Worm (Caenorhabditis elegans): ENCODE measurements around the gene cdf-2.
A peak's percentile ranks its signal among the peaks of the same experiment; 100 is the strongest.

cdf-2 gene

DNA sequence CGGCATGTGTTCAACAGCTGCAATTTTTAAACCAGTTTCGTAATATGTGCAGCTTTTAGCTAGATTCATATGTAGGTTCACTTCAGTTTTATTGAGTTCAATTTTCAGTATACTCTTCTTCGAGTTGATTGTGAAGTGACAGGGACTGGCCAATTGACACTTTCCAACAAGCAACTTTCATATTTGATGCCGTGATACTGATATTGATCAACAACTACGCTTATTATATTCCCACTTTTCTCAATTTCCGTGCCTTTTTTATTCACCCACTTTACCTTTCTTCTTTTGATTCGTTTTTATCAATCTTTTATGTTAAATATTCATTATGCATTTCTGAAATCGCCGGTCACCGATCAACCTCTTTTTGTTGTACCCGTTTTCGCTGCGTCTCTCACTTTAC, 17.4 kb upstream of the cdf-2 start:
- TF ChIP-seq him-1 (tag; optimal IDR thresholded peaks at IDR 0.05): no peak
- TF ChIP-seq W03F9.2 (tag; optimal IDR thresholded peaks at IDR 0.05): no peak
- no peak for TF ChIP-seq dao-5 (tag; optimal IDR thresholded peaks at IDR 0.05)

DNA sequence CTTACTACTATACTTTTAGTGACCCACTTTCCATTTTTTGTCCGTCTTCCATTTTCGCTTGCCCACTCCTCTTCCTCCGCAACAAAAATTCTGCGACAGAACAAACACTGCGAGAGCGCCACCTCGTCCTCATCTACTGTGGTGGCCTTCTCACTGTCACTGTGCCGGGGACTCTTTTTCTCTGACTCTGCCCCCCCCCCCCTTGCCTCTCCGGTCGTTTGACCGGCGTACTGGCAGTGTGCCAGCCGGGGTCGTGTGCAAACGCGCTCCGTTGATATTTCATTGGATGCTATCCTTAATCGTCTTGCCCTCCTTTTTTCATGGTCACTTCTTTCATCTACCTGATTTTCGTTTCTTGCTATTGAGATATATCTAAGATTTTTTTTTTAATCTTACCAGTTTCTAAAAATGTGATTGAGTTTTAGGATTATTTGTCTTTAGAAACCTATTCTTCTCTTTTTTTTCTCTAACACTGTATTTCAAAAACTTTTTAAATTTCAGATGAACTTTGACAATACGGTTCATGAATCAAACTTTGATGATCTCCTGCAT, 13.8 kb upstream of the cdf-2 start, which contains the start of gene atf-6:
TSS of gene atf-6 (plus strand) at position 502 of the 552 bp plus-strand sequence.
- TF ChIP-seq him-1 (tag; optimal IDR thresholded peaks at IDR 0.05) (peak; percentile 57), W03F9.2 (tag; optimal IDR thresholded peaks at IDR 0.05) (no peak), dao-5 (tag; optimal IDR thresholded peaks at IDR 0.05) (peak; percentile 24)

DNA sequence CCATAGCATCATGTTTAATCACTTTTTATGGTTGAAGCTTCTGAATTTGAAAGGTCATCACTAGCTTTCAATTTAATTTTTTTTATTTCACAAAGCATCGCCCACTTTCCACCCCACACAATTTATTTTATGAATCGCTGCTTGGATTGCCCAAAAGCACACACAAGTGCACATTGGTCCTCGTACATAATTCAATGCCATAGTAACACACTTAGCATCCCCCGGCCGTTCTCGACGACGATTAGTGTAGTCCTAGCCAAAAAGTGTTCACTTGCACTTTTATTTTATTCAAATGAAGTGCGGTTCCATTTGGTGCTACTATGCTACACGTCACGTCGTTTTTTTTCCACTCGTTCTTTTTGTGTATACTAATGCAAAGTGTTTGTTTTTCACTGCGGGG, 12.3 kb upstream of the cdf-2 start:
- TF ChIP-seq W03F9.2 (tag; optimal IDR thresholded peaks at IDR 0.05) (no peak), him-1 (tag; optimal IDR thresholded peaks at IDR 0.05) (no peak)

DNA sequence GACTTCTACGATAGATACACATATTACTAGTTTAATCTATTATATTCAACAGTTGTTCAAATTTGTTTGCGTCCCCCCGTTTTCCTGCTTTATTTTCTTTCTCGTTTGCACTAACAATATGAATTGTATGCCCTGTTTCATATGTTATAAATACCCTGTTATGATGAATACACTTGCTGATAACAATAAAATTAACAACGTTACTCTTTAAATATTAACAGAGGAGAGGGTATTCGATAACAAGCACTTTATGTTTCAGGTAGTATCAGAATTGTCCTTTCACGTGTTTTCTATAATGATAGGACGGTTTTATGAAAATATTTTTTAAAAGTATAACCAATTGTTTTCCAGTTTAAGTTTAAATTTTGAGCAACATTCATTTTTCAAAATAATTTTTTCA, 11.7 kb upstream of the cdf-2 start:
- TF ChIP-seq dao-5 (tag; optimal IDR thresholded peaks at IDR 0.05) (no peak), him-1 (tag; optimal IDR thresholded peaks at IDR 0.05) (no peak), W03F9.2 (tag; optimal IDR thresholded peaks at IDR 0.05) (no peak)

DNA sequence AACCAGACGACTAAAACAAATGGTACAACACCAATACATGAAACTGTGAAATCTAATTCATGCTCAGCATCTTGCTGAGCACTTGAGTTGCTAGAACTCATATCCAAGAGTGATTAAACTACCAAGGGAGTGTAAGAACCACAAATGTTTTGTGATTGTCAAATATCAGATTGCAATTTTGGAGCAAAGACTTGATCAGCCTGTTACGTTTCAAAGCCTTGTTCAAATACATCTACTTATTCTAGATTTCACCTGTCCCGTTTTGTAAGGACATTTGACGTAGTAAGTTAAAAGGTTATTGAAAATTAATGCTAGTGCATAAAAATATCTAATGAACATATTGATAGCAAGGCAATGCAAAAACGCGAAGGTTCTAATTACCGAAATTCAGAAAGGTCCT, 10.6 kb upstream of the cdf-2 start, which contains the start of gene F45E6.1:
TSS of gene F45E6.1 (minus strand) at position 101 of the 400 bp plus-strand sequence.
- TF ChIP-seq him-1 (tag; optimal IDR thresholded peaks at IDR 0.05) (no peak), W03F9.2 (tag; optimal IDR thresholded peaks at IDR 0.05) (no peak), dao-5 (tag; optimal IDR thresholded peaks at IDR 0.05) (no peak)

DNA sequence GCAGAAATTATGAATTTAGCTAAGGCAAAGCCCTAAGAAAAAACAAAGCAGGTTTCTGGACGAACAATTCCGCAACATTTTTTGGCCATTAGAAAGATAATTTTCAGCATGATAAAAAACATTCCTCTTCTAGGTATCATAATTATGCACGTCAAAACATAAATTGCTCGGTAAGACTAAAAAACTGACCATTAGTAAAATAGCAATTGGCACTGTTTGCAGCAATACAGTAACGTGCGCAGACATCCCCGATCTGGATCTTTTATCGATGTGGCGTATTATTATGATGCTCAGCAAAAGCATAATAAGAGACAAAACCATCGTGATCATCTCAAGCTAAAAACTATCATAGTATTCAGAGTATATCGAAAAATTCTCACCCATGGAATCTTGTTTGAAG, 9.7 kb upstream of the cdf-2 start:
- TF ChIP-seq W03F9.2 (tag; optimal IDR thresholded peaks at IDR 0.05) (no peak), dao-5 (tag; optimal IDR thresholded peaks at IDR 0.05) (no peak), him-1 (tag; optimal IDR thresholded peaks at IDR 0.05) (no peak)

DNA sequence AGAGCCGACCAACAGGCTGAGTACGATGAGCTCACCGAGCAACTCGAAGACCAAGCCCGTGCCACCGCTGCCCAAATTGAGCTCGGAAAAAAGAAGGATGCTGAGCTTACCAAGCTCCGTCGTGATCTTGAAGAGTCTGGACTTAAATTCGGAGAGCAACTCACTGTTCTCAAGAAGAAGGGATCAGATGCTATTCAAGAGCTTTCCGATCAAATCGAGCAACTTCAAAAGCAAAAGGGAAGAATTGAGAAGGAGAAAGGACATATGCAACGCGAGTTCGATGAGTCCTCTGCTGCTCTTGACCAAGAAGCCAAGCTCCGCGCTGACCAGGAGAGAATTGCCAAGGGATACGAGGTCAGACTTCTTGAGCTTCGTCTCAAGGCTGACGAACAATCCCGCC, 5.5 kb upstream of the cdf-2 start:
- TF ChIP-seq W03F9.2 (tag; optimal IDR thresholded peaks at IDR 0.05) (no peak), him-1 (tag; optimal IDR thresholded peaks at IDR 0.05) (no peak), dao-5 (tag; optimal IDR thresholded peaks at IDR 0.05) (no peak)

DNA sequence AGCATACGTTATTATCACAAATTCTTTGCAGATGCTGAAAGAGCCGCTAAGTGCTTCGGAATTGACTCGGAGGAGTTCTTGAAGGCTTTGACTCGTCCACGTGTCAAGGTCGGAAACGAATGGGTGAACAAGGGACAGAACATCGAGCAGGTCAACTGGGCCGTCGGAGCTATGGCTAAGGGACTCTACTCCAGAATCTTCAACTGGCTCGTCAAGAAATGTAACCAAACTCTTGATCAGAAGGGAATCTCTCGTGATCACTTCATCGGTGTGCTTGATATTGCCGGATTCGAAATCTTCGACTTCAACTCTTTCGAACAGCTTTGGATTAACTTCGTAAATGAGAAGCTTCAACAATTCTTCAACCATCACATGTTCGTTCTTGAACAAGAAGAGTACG, 3.1 kb upstream of the cdf-2 start:
- TF ChIP-seq dao-5 (tag; optimal IDR thresholded peaks at IDR 0.05): no peak
- TF ChIP-seq W03F9.2 (tag; optimal IDR thresholded peaks at IDR 0.05): no peak
- TF ChIP-seq him-1 (tag; optimal IDR thresholded peaks at IDR 0.05): no peak

DNA sequence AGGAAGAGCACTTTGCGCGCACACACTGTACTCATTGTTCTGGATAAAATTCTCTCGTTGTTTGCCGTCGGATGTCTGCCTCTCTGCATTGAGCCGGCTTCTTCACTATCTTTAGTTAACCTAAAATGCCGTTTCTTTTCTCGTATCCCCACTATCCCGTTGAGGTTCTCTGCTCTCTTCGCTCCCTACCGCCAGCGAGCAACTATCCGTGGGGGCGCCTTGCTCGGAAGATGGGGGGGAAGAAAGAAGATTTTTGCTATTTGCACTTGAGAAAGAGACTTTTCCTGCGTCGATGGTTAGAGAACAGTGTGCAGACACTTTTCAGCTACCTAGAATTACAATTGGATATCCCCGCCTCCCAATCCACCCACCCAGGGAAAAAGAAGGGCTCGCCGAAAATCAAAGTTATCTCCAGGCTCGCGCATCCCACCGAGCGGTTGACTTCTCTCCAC, 969 bp upstream of the cdf-2 start, which contains the start of gene myo-2:
TSS of gene myo-2 (plus strand) at position 402 of the 452 bp plus-strand sequence.
- no peak for TF ChIP-seq W03F9.2 (tag; optimal IDR thresholded peaks at IDR 0.05)

DNA sequence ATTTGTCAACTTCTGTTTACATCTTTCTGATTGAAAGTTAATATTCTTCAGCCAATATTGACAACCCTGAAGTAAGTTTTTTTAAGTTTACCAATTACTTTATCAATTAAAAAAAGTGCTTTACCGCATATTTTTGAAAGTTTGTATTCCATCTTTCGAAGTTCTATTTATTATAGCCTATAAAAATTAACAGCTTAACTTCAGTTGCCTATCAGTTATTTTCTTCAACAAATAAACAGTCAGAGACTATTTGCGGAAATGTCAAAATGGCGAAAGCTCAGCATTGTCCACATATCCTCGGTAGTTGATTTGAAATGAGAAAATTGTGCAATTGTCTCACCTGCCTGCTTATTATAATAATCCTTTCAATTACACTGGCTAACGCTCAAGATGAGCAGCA, 3.2 kb downstream of the cdf-2 start, which contains the start of gene T18D3.5:
TSS of gene T18D3.5 (plus strand) at position 301 of the 400 bp plus-strand sequence.
- TF ChIP-seq him-1 (tag; optimal IDR thresholded peaks at IDR 0.05) (no peak), W03F9.2 (tag; optimal IDR thresholded peaks at IDR 0.05) (no peak), dao-5 (tag; optimal IDR thresholded peaks at IDR 0.05) (no peak)

DNA sequence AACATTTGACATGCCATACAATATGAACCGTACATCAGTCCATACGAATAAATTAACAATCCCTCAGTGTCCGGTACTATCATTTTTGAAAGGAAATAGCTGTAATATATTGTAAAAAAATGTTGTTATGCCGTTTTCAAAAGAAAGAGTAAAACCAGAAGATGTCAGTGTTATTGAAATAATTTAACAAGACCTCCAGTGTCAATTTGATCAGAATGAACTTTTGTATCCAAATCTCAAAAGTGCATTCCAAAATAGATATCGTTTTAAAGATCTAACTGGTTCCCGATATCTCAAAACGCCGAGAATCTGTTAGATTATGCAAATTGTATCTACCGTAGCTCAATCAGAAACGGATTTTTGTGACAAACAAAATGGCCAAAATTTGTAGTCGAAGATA, 5.2 kb downstream of the cdf-2 start, which contains the start of gene odr-7:
TSS of gene odr-7 (minus strand) at position 101 of the 400 bp plus-strand sequence.
- TF ChIP-seq him-1 (tag; optimal IDR thresholded peaks at IDR 0.05): no peak
- TF ChIP-seq W03F9.2 (tag; optimal IDR thresholded peaks at IDR 0.05): no peak
- TF ChIP-seq dao-5 (tag; optimal IDR thresholded peaks at IDR 0.05): no peak

DNA sequence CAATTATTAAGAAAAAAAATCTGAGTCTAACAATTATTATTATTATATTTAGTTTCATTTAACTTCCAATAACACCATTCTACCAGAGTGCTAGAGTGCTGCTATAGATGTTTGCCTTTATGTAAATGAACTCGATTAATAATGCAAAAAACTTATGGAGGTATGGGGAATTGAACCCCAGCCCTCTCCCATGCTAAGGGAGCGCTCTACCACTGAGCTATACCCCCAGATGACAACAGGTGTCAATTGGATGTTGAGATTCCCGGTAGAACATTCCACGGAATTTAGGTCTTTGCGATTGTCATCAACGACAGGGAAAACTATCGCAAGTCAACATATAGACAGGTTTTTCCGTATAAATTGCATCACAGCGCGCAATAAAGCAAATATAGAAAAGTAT, 8.7 kb downstream of the cdf-2 start:
- TF ChIP-seq him-1 (tag; optimal IDR thresholded peaks at IDR 0.05) (no peak), dao-5 (tag; optimal IDR thresholded peaks at IDR 0.05) (peak; percentile 83), W03F9.2 (tag; optimal IDR thresholded peaks at IDR 0.05) (peak; percentile 57)

DNA sequence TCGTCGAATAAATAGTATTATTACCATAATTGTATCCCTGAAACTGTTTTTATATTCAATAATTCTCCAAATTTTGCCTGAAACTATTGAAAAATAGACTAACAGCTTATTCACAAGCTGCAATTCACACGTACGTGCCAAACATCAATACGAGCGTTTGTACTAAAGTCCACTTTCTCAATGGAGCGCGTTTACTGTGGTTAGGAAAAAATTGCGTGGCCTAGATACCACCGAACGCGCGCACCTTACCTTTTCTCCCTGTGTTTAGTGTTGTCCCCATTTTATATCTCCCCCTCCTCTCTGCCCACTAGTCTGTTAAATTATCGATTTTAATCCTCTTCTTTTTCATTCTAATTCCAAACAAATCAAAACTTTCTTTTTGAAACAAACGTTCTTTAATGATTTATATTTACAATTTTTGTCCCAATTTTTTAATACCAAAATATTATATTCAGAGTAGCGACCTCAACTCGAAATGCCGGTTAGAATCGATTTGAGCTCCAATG, 12.4 kb downstream of the cdf-2 start, which contains the start of the genes T18D3.9 and T18D3.1:
TSS of gene T18D3.9 (minus strand) at position 168 of the 506 bp plus-strand sequence.
TSS of gene T18D3.1 (plus strand) at position 456 of the 506 bp plus-strand sequence.
- TF ChIP-seq him-1 (tag; optimal IDR thresholded peaks at IDR 0.05) (no peak), dao-5 (tag; optimal IDR thresholded peaks at IDR 0.05) (no peak), W03F9.2 (tag; optimal IDR thresholded peaks at IDR 0.05) (no peak)

DNA sequence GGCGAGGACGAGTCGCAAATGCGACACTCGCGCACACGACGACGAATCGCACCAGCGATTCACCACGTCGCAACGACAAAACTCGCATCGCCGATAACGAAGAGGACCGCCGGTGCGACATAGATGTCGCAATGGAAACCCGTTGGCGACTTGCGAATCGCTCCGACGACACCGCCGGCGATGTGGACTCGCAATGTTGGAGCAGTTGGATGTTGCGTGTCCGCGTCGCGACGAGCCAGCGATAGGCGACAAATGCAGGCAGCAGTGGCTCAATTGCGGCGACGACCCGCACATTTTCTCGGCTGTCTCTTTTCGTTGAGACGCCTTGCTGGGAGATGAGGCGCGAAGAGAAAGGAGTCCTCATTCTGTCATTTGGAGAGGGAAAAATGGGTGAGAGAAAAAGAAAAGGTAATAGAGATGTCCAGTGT, 14.6 kb downstream of the cdf-2 start:
- TF ChIP-seq W03F9.2 (tag; optimal IDR thresholded peaks at IDR 0.05) (no peak), dao-5 (tag; optimal IDR thresholded peaks at IDR 0.05) (no peak), him-1 (tag; optimal IDR thresholded peaks at IDR 0.05) (peak; percentile 87)

DNA sequence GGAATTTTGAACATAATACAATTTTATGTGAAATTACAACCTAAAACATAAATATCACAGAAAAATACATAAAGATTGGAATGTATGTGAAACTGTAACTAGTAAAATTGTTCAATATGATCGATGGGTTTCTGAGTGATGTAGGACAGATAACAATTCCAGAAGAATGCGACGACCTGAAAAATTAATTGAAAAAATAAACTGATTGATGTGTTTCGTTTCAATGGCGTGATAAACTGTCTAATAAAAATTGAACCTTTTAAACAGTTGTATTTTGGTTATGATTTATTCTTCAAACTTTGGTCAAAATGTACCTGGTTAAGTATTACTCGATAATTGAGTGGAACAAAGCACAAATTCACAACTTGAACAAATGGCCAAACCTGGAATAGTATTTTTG, 15.5 kb downstream of the cdf-2 start:
- no peak for TF ChIP-seq W03F9.2 (tag; optimal IDR thresholded peaks at IDR 0.05)
- no peak for TF ChIP-seq dao-5 (tag; optimal IDR thresholded peaks at IDR 0.05)
- TF ChIP-seq him-1 (tag; optimal IDR thresholded peaks at IDR 0.05): no peak
